Fruit fly (Drosophila melanogaster) whole organism, embryonic: ENCODE measurements around the gene CG3088.

ENCODE experiments used
- Atf-2 ChIP-seq: fragments of 200-800 bp; sonication (Bioruptor generic); optimal IDR thresholded peaks from 2 replicates; lab custom pipeline; 2016; ENCODE audit warnings: missing biosample characterization, missing genetic modification characterization
- Bteb2 ChIP-seq: fragments of 200-800 bp; sonication (Bioruptor generic); optimal IDR thresholded peaks from 2 replicates; lab custom pipeline; 2016; ENCODE audit warnings: missing biosample characterization, missing genetic modification characterization
- CG10147 ChIP-seq: fragments of 200-800 bp; sonication (Bioruptor generic); optimal IDR thresholded peaks from 2 replicates; lab custom pipeline; 2019; ENCODE audit warnings: missing biosample characterization, mild to moderate bottlenecking, missing genetic modification characterization, moderate library complexity
- CG11398 ChIP-seq: fragments of 200-800 bp; sonication (Bioruptor generic); optimal IDR thresholded peaks from 2 replicates; lab custom pipeline; 2016; ENCODE audit warnings: missing biosample characterization, missing genetic modification characterization
- CG15011 ChIP-seq: fragments of 200-800 bp; sonication (Bioruptor generic); optimal IDR thresholded peaks from 3 replicates; lab custom pipeline; 2018; ENCODE audit warnings: missing biosample characterization, mild to moderate bottlenecking, missing genetic modification characterization
- CG15514 ChIP-seq: fragments of 200-800 bp; sonication (Bioruptor generic); optimal IDR thresholded peaks from 3 replicates; lab custom pipeline; 2017; ENCODE audit warnings: missing biosample characterization, missing genetic modification characterization, mild to moderate bottlenecking, moderate library complexity, missing genetic modification reagents
- CG16779 ChIP-seq: fragments of 200-800 bp; sonication (Bioruptor generic); IDR thresholded peaks from 2 replicates; pipeline ENCODE4 v1.3.6; 2022; ENCODE audit warnings: missing biosample characterization, missing genetic modification characterization
- CG16815 ChIP-seq: fragments of 200-800 bp; sonication (Bioruptor generic); optimal IDR thresholded peaks from 3 replicates; lab custom pipeline; 2017; ENCODE audit warnings: missing biosample characterization, mild to moderate bottlenecking, missing genetic modification characterization
- CG16863 ChIP-seq: fragments of 200-800 bp; sonication (Bioruptor generic); optimal IDR thresholded peaks from 3 replicates; lab custom pipeline; 2016; ENCODE audit warnings: missing biosample characterization, missing genetic modification characterization
- CG17802 ChIP-seq: fragments of 200-800 bp; sonication (Bioruptor generic); optimal IDR thresholded peaks from 2 replicates; lab custom pipeline; 2018; ENCODE audit warnings: missing biosample characterization, mild to moderate bottlenecking, missing genetic modification characterization, moderate library complexity
- CG2116 ChIP-seq: fragments of 200-800 bp; sonication (Bioruptor generic); optimal IDR thresholded peaks from 3 replicates; lab custom pipeline; 2018; ENCODE audit warnings: missing biosample characterization, mild to moderate bottlenecking, missing genetic modification characterization
- CG3838 ChIP-seq: fragments of 200-800 bp; sonication (Bioruptor generic); optimal IDR thresholded peaks from 3 replicates; lab custom pipeline; 2016; ENCODE audit warnings: missing biosample characterization, missing genetic modification characterization
- CG4328 ChIP-seq: fragments of 200-800 bp; sonication (Bioruptor generic); optimal IDR thresholded peaks from 3 replicates; lab custom pipeline; 2017; ENCODE audit warnings: missing biosample characterization, missing genetic modification reagents, missing genetic modification characterization
- CG4424 ChIP-seq: fragments of 200-800 bp; sonication (Bioruptor generic); optimal IDR thresholded peaks from 3 replicates; lab custom pipeline; 2016; ENCODE audit warnings: missing biosample characterization, missing genetic modification characterization
- CG6683 ChIP-seq: fragments of 200-800 bp; sonication (Bioruptor generic); optimal IDR thresholded peaks from 2 replicates; lab custom pipeline; 2017; ENCODE audit warnings: missing biosample characterization, mild to moderate bottlenecking, missing genetic modification characterization, missing genetic modification reagents
- CG7372 ChIP-seq: fragments of 200-800 bp; sonication (Bioruptor generic); IDR thresholded peaks from 2 replicates; pipeline ENCODE4 v1.3.6; 2022; ENCODE audit warnings: missing biosample characterization, missing genetic modification characterization
- CG7786 ChIP-seq: fragments of 200-800 bp; sonication (Bioruptor generic); optimal IDR thresholded peaks from 2 replicates; lab custom pipeline; 2016; ENCODE audit warnings: missing biosample characterization, missing genetic modification characterization
- CG8944 ChIP-seq: fragments of 200-800 bp; sonication (Bioruptor generic); optimal IDR thresholded peaks from 3 replicates; lab custom pipeline; 2016; ENCODE audit warnings: missing biosample characterization, missing genetic modification characterization
- D ChIP-seq, 2 experiments: fragments of 200-800 bp in 1 of 2; fragments of >200 bp in 1 of 2; sonication (Bioruptor generic) in 1 of 2; optimal IDR thresholded peaks; 2 replicates in 1 of 2; 3 replicates in 1 of 2; lab custom pipeline; 2017; ENCODE audit warnings: mild to moderate bottlenecking in 1 of 2, missing biosample characterization in 1 of 2, missing genetic modification characterization in 1 of 2, missing genetic modification reagents in 1 of 2
- Deaf1 ChIP-seq: fragments of 200-800 bp; optimal IDR thresholded peaks from 3 replicates; lab custom pipeline; 2019; ENCODE audit warnings: missing biosample characterization, mild to moderate bottlenecking, missing genetic modification characterization, moderate library complexity
- Dip3 ChIP-seq: fragments of 200-800 bp; sonication (Bioruptor generic); optimal IDR thresholded peaks from 3 replicates; lab custom pipeline; 2016; ENCODE audit warnings: missing biosample characterization, missing genetic modification characterization
- Doc3 ChIP-seq: fragments of 200-800 bp; sonication (Bioruptor generic); IDR thresholded peaks from 3 replicates; pipeline ENCODE4 v1.3.6; 2022; ENCODE audit warnings: missing biosample characterization, missing genetic modification characterization; ENCODE audit not compliant: partially characterized antibody
- Hey ChIP-seq: fragments of 200-800 bp; sonication (Bioruptor generic); optimal IDR thresholded peaks from 3 replicates; lab custom pipeline; 2018; ENCODE audit warnings: missing biosample characterization, mild to moderate bottlenecking, missing genetic modification characterization
- Nf-YA ChIP-seq: fragments of 200-800 bp; sonication (Bioruptor generic); IDR thresholded peaks from 2 replicates; pipeline ENCODE4 v1.3.6; 2022; ENCODE audit warnings: missing biosample characterization, missing genetic modification characterization
- Pdp1 ChIP-seq, 2 experiments: fragments of 200-800 bp; sonication (Bioruptor generic); optimal IDR thresholded peaks; 3 replicates each; lab custom pipeline; 2016; ENCODE audit warnings: missing biosample characterization in 2 of 2, missing genetic modification characterization in 2 of 2, mild to moderate bottlenecking in 1 of 2, moderate library complexity in 1 of 2
- Rfx ChIP-seq: fragments of 200-800 bp; sonication (Bioruptor generic); IDR thresholded peaks from 2 replicates; pipeline ENCODE4 v1.3.6; 2022; ENCODE audit warnings: missing biosample characterization, missing genetic modification characterization
- Stat92E ChIP-seq, 3 experiments: fragments of >200 bp in 2 of 3; fragments of 200-800 bp in 1 of 3; sonication (Bioruptor generic) in 1 of 3; optimal IDR thresholded peaks; 2 replicates each; lab custom pipeline; 2017 to 2019; ENCODE audit warnings: missing biosample characterization in 3 of 3, missing genetic modification characterization in 3 of 3, mild to moderate bottlenecking in 1 of 3, moderate library complexity in 1 of 3
- TFAM ChIP-seq: fragments of 200-800 bp; sonication (Bioruptor generic); optimal IDR thresholded peaks from 2 replicates; lab custom pipeline; 2017; ENCODE audit warnings: missing biosample characterization, missing genetic modification characterization, inconsistent platforms
- Trl ChIP-seq, 3 experiments: fragments of >200 bp in 2 of 3; fragments of 200-800 bp in 1 of 3; sonication (Bioruptor generic) in 1 of 3; optimal IDR thresholded peaks; 2 replicates in 1 of 3; 3 replicates in 2 of 3; lab custom pipeline; 2016 to 2017; ENCODE audit warnings: missing biosample characterization in 1 of 3, missing genetic modification characterization in 1 of 3
- Vsx1 ChIP-seq: fragments of 200-800 bp; sonication (Bioruptor generic); optimal IDR thresholded peaks from 2 replicates; lab custom pipeline; 2017; ENCODE audit warnings: missing biosample characterization, mild to moderate bottlenecking, missing genetic modification characterization, missing genetic modification reagents
- ap ChIP-seq: fragments of 200-800 bp; sonication (Bioruptor generic); IDR thresholded peaks from 2 replicates; pipeline ENCODE4 v1.3.6; 2022; ENCODE audit warnings: missing biosample characterization, missing genetic modification characterization
- ash1 ChIP-seq: fragments of 200-800 bp; sonication (Bioruptor generic); optimal IDR thresholded peaks from 2 replicates; lab custom pipeline; 2018; ENCODE audit warnings: missing biosample characterization, mild to moderate bottlenecking, missing genetic modification characterization
- cad ChIP-seq: fragments of >200 bp; optimal IDR thresholded peaks from 2 replicates; lab custom pipeline; 2017; ENCODE audit warnings: missing biosample characterization, missing genetic modification characterization
- chif ChIP-seq, 2 experiments: fragments of 200-800 bp; sonication (Bioruptor generic); optimal IDR thresholded peaks; 3 replicates each; lab custom pipeline; 2016; ENCODE audit warnings: missing biosample characterization in 2 of 2, missing genetic modification characterization in 2 of 2
- chm ChIP-seq: fragments of 200-800 bp; sonication (Bioruptor generic); IDR thresholded peaks from 2 replicates; pipeline ENCODE4 v1.3.6; 2022; ENCODE audit warnings: missing biosample characterization, missing genetic modification characterization
- ci ChIP-seq: fragments of 200-800 bp; sonication (Bioruptor generic); IDR thresholded peaks from 3 replicates; pipeline ENCODE4 v1.3.6; 2022; ENCODE audit warnings: missing biosample characterization, missing genetic modification characterization
- emc ChIP-seq: fragments of 200-800 bp; sonication (Bioruptor generic); optimal IDR thresholded peaks from 2 replicates; lab custom pipeline; 2016; ENCODE audit warnings: missing biosample characterization, missing genetic modification characterization
- ems ChIP-seq: fragments of 200-800 bp; sonication (Bioruptor generic); optimal IDR thresholded peaks from 3 replicates; lab custom pipeline; 2016; ENCODE audit warnings: missing biosample characterization, missing genetic modification characterization
- gcm ChIP-seq: fragments of 200-800 bp; sonication (Bioruptor generic); optimal IDR thresholded peaks from 2 replicates; lab custom pipeline; 2019; ENCODE audit warnings: missing biosample characterization, mild to moderate bottlenecking, missing genetic modification characterization, moderate library complexity
- gsb-n ChIP-seq: fragments of 200-800 bp; sonication (Bioruptor generic); optimal IDR thresholded peaks from 3 replicates; lab custom pipeline; 2018; ENCODE audit warnings: missing biosample characterization, mild to moderate bottlenecking, missing genetic modification characterization
- hb ChIP-seq: fragments of 200-800 bp; sonication (Bioruptor generic); IDR thresholded peaks from 3 replicates; pipeline ENCODE4 v1.3.6; 2022; ENCODE audit warnings: missing biosample characterization, missing genetic modification characterization; ENCODE audit not compliant: partially characterized antibody
- kay ChIP-seq: fragments of 200-800 bp; sonication (Bioruptor generic); optimal IDR thresholded peaks from 2 replicates; lab custom pipeline; 2016; ENCODE audit warnings: missing biosample characterization, missing genetic modification characterization
- klu ChIP-seq: fragments of 200-800 bp; sonication (Bioruptor generic); IDR thresholded peaks from 2 replicates; pipeline ENCODE4 v1.3.6; 2022; ENCODE audit warnings: missing biosample characterization, missing genetic modification characterization
- lbe ChIP-seq: fragments of 200-800 bp; sonication (Bioruptor generic); optimal IDR thresholded peaks from 2 replicates; lab custom pipeline; 2016; ENCODE audit warnings: missing biosample characterization, mild to moderate bottlenecking, missing genetic modification characterization
- lov ChIP-seq, 2 experiments: fragments of 200-800 bp in 1 of 2; fragments of >200 bp in 1 of 2; sonication (Bioruptor generic) in 1 of 2; IDR thresholded peaks in 1 of 2; optimal IDR thresholded peaks in 1 of 2; 2 replicates in 1 of 2; 3 replicates in 1 of 2; pipeline versions ENCODE4 v1.3.6 to Lab custom; 2017 to 2022; ENCODE audit warnings: missing biosample characterization in 1 of 2, missing genetic modification characterization in 1 of 2
- salm ChIP-seq: fragments of 200-800 bp; sonication (Bioruptor generic); optimal IDR thresholded peaks from 2 replicates; lab custom pipeline; 2018; ENCODE audit warnings: missing biosample characterization, mild to moderate bottlenecking, missing genetic modification characterization
- slou ChIP-seq: fragments of 200-800 bp; sonication (Bioruptor generic); optimal IDR thresholded peaks from 3 replicates; lab custom pipeline; 2016; ENCODE audit warnings: missing biosample characterization, missing genetic modification characterization

The CG3088 gene

DNA sequence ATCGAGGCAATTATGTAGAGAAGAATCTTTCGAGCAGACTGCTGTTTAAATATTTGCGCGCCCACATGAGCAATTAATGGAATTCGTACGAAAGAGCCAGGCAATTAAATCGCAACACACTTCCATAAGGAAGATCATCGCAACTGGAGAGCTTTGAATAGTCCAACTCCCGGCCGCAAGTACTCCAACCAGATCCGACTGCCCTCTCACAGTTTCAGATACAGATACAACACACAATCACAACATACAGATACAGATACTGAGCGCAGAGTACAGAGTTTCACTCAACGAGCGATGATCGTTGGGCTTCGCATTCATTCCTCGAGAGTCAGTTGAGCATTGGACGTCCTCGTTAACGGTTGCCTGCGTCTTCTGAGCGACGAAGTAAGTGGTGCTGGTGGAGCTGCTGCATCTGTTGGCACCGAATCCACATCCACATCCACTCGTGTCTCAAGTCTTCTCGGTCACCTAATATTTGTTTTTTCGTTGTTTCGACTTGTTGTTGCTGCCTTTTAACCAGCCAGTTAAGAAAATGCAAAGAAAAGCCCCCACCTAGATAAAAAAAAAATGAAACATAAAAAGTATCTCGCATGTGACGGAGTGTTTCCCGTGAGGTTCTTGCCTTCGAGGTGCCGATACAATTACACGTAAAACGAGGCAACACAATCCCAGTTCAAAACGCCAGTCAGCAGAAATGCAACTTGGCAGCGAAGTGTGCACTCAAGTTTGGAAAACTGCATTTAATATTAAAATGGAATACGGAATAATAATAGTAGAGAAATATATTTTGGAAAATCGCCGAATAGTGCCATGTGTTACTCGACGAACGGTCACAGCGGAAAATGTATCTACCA lies 13.7 kb upstream of the CG3088 start, which contains the start of gene LanB2:
Gene LanB2 (plus strand): TSS at position 326 of the 854 bp plus-strand sequence.
- TF ChIP-seq gcm (GFP tag; lab: Kevin White, UChicago) (no peak), slou (GFP tag; lab: Kevin White, UChicago) (no peak), Doc3 (GFP tag; lab: Robert Waterston, UW) (no peak), CG3838 (GFP tag; lab: Kevin White, UChicago) (no peak), CG4424 (GFP tag; lab: Kevin White, UChicago) (no peak), CG16779 (GFP tag; lab: Robert Waterston, UW) (no peak), Nf-YA (GFP tag; lab: Robert Waterston, UW) (0 out of 2 replicates have a peak, but pooled peaks have one; percentile 14), ash1 (GFP tag; lab: Kevin White, UChicago) (no peak), chm (GFP tag; lab: Robert Waterston, UW) (0 out of 2 replicates have a peak, but pooled peaks have one; percentile 44), CG4328 (GFP tag; lab: Kevin White, UChicago) (no peak), CG15514 (GFP tag; lab: Kevin White, UChicago) (peak; percentile 14), CG16863 (GFP tag; lab: Kevin White, UChicago) (no peak), Vsx1 (GFP tag; lab: Kevin White, UChicago) (no peak), kay (no peak), Trl (optimal IDR thresholded peaks at IDR 0.05; lab: Kevin White, UChicago) (peak; percentile 63 to 71), Trl (GFP tag; optimal IDR thresholded peaks at IDR 0.05; lab: Kevin White, UChicago) (no peak), emc (no peak), CG7786 (GFP tag; lab: Kevin White, UChicago) (no peak), CG11398 (GFP tag; lab: Kevin White, UChicago) (peak; percentile 21), Atf-2 (GFP tag; lab: Kevin White, UChicago) (no peak), CG16815 (GFP tag; lab: Kevin White, UChicago) (no peak), salm (tag; lab: Kevin White, UChicago) (no peak), CG17802 (tag; lab: Kevin White, UChicago) (no peak), hb (GFP tag; lab: Robert Waterston, UW) (no peak), Rfx (GFP tag; lab: Robert Waterston, UW) (no peak), lov (optimal IDR thresholded peaks at IDR 0.05; lab: Kevin White, UChicago) (no peak), lov (GFP tag; IDR thresholded peaks at IDR 0.05; lab: Robert Waterston, UW) (no peak), CG7372 (no peak), ap (GFP tag; lab: Robert Waterston, UW) (no peak), Pdp1 (GFP tag; optimal IDR thresholded peaks at IDR 0.05; lab: Kevin White, UChicago) (no peak), gsb-n (tag; lab: Kevin White, UChicago) (no peak), chif (GFP tag; optimal IDR thresholded peaks at IDR 0.05; lab: Kevin White, UChicago) (no peak), ci (GFP tag; lab: Robert Waterston, UW) (peak; percentile 52; the same call in 1 of the 3 replicates), klu (GFP tag; lab: Robert Waterston, UW) (no peak), Dip3 (no peak), CG15011 (no peak), Hey (tag; lab: Kevin White, UChicago) (no peak), Deaf1 (tag; lab: Kevin White, UChicago) (peak; percentile 87), CG6683 (GFP tag; lab: Kevin White, UChicago) (no peak), CG8944 (GFP tag; lab: Kevin White, UChicago) (no peak), CG10147 (no peak), lbe (no peak), CG2116 (GFP tag; lab: Kevin White, UChicago) (peak; percentile 3), Stat92E (GFP tag; optimal IDR thresholded peaks at IDR 0.05; lab: Kevin White, UChicago) (no peak), cad (GFP tag; lab: Kevin White, UChicago) (no peak), Bteb2 (GFP tag; lab: Kevin White, UChicago) (no peak), TFAM (GFP tag; lab: Kevin White, UChicago) (no peak), ems (GFP tag; lab: Kevin White, UChicago) (no peak), D (optimal IDR thresholded peaks at IDR 0.05; lab: Kevin White, UChicago) (no peak), D (GFP tag; optimal IDR thresholded peaks at IDR 0.05; lab: Kevin White, UChicago) (no peak)
